Worm (Caenorhabditis elegans): ENCODE data around the gene oac-46.

Gene oac-46

ce11 chrII:8839025-8839424, 12.9 kb downstream of the oac-46 start, which contains the start of gene F46C5.7:
Gene F46C5.7, plus strand, starts transcription at chrII:8839325.
- TF ChIP-seq hlh-15 (tag; optimal IDR thresholded peaks at IDR 0.05) = no peak
- no peak for TF ChIP-seq hlh-6 (tag; optimal IDR thresholded peaks at IDR 0.05)
- TF ChIP-seq gmeb-2 (tag; optimal IDR thresholded peaks at IDR 0.05) = no peak
- no peak for TF ChIP-seq ahr-1 (tag; optimal IDR thresholded peaks at IDR 0.05)
- no peak for TF ChIP-seq npax-4 (tag; optimal IDR thresholded peaks at IDR 0.05)
- no peak for TF ChIP-seq pha-2 (tag; optimal IDR thresholded peaks at IDR 0.05)

- TF ChIP-seq hlh-6 (tag; optimal IDR thresholded peaks at IDR 0.05) = no peak
- TF ChIP-seq unc-42 (tag; optimal IDR thresholded peaks at IDR 0.05) = peak; percentile 58
Measured at ce11 chrII:8835857-8836256, 16.0 kb downstream of the oac-46 start, which contains the start of gene F46C5.4. Gene F46C5.4, plus strand, starts transcription at chrII:8836078.

- TF ChIP-seq hlh-6 (tag; optimal IDR thresholded peaks at IDR 0.05) = no peak
- TF ChIP-seq sox-4 (tag; optimal IDR thresholded peaks at IDR 0.05) = no peak
- no peak for TF ChIP-seq ceh-30 (tag; optimal IDR thresholded peaks at IDR 0.05)
- TF ChIP-seq ceh-2 (tag; optimal IDR thresholded peaks at IDR 0.05) = no peak
- TF ChIP-seq tbx-7 (tag; optimal IDR thresholded peaks at IDR 0.05) = no peak
- no peak for TF ChIP-seq ahr-1 (tag; optimal IDR thresholded peaks at IDR 0.05)
- TF ChIP-seq ceh-18 (tag; optimal IDR thresholded peaks at IDR 0.05) = no peak
- TF ChIP-seq ceh-19 (GFP tag; optimal IDR thresholded peaks at IDR 0.05) = no peak
- no peak for TF ChIP-seq pqm-1 (tag; optimal IDR thresholded peaks at IDR 0.05)
- TF ChIP-seq ceh-22 (tag; optimal IDR thresholded peaks at IDR 0.05) = no peak
- TF ChIP-seq dve-1 (tag; optimal IDR thresholded peaks at IDR 0.05) = no peak
- no peak for TF ChIP-seq pros-1 (tag; optimal IDR thresholded peaks at IDR 0.05)
- TF ChIP-seq unc-42 (tag; optimal IDR thresholded peaks at IDR 0.05) = no peak
- TF ChIP-seq C08G9.2 (tag; optimal IDR thresholded peaks at IDR 0.05) = no peak
- TF ChIP-seq fkh-6 (tag; optimal IDR thresholded peaks at IDR 0.05) = no peak
- TF ChIP-seq pag-3 (tag; optimal IDR thresholded peaks at IDR 0.05; ENCODE audit: borderline replicate concordance) = no peak
- TF ChIP-seq ceh-14 (tag; optimal IDR thresholded peaks at IDR 0.05) = no peak
- TF ChIP-seq pha-2 (tag; optimal IDR thresholded peaks at IDR 0.05) = no peak
- no peak for TF ChIP-seq npax-4 (tag; optimal IDR thresholded peaks at IDR 0.05)
Measured at ce11 chrII:8832941-8833340, 19.0 kb downstream of the oac-46 start.

- TF ChIP-seq hlh-8 (tag; optimal IDR thresholded peaks at IDR 0.05) = no peak
- TF ChIP-seq Y22D7AL.16 (tag; optimal IDR thresholded peaks at IDR 0.05) = no peak
- no peak for TF ChIP-seq zip-5 (tag; optimal IDR thresholded peaks at IDR 0.05)
- TF ChIP-seq unc-42 (tag; optimal IDR thresholded peaks at IDR 0.05) = peak; percentile 63
- no peak for TF ChIP-seq elt-4 (tag; optimal IDR thresholded peaks at IDR 0.05)
- no peak for TF ChIP-seq ttx-3 (tag; optimal IDR thresholded peaks at IDR 0.05)
- no peak for TF ChIP-seq odd-2 (tag; optimal IDR thresholded peaks at IDR 0.05)
- no peak for TF ChIP-seq ceh-19 (GFP tag; optimal IDR thresholded peaks at IDR 0.05)
Measured at ce11 chrII:8830917-8831316, 21.0 kb downstream of the oac-46 start.

ce11 chrII:8829189-8829588, 22.7 kb downstream of the oac-46 start, which contains the start of gene F46C5.2:
Gene F46C5.2, minus strand, starts transcription at chrII:8829289.
- no peak for TF ChIP-seq C38D4.7 (GFP tag; optimal IDR thresholded peaks at IDR 0.05)

ce11 chrII:8825769-8826168, 26.1 kb downstream of the oac-46 start, which contains the start of gene nas-25:
Gene nas-25, plus strand, starts transcription at chrII:8826069.
- TF ChIP-seq zip-5 (tag; optimal IDR thresholded peaks at IDR 0.05) (no peak), pat-9 (tag; optimal IDR thresholded peaks at IDR 0.05) (no peak), fkh-10 (GFP tag; optimal IDR thresholded peaks at IDR 0.05) (no peak), hlh-13 (GFP tag; optimal IDR thresholded peaks at IDR 0.05) (no peak), hlh-15 (tag; optimal IDR thresholded peaks at IDR 0.05) (no peak), ceh-22 (tag; optimal IDR thresholded peaks at IDR 0.05) (no peak), odd-2 (tag; optimal IDR thresholded peaks at IDR 0.05) (no peak), ceh-24 (tag; optimal IDR thresholded peaks at IDR 0.05) (no peak)
